Worm (Caenorhabditis elegans) whole organism, midembryonic: ENCODE measurements around the gene lsy-2.

Experiments used
- T22C8.4 ChIP-seq: fragments of 200-800 bp; sonication (Bioruptor generic); IDR thresholded peaks from 2 replicates; pipeline ENCODE4 v1.3.6; 2022; ENCODE audit warnings: missing genetic modification characterization, missing compliant biosample characterization
- flt-1 ChIP-seq: fragments of 200-800 bp; sonication (Bioruptor generic); IDR thresholded peaks from 2 replicates; pipeline ENCODE4 v1.3.6; 2022; ENCODE audit warnings: missing genetic modification characterization, missing compliant biosample characterization
- klf-2 ChIP-seq: fragments of 200-800 bp; sonication (Bioruptor generic); conservative IDR thresholded peaks from 2 replicates; pipeline ENCODE4 v1.3.6; 2022; ENCODE audit warnings: missing genetic modification reagents, missing genetic modification characterization, missing compliant biosample characterization

DNA sequence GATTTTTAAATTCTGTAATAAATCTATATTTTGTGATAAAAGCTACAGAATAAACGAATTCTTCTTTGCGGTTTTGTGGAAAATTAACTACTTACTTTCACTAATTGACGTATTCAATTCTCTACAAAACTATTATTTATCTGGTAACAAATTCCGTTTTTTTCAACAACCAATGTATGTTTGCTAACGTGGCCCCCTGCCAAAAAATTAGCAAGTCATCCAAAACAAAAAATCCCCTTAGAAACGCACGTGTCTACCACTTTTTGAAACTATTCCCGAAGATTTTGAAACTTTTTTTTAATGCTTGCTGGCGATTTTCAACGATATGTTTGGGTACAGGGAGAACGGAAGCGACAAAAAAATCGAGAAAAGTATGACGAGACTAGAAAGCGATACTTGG lies 4.5 kb upstream of the lsy-2 start, which contains the start of gene F49H12.2:
- TF ChIP-seq klf-2 (GFP tag; lab: Robert Waterston, UW) (no peak), flt-1 (no peak), T22C8.4 (GFP tag; lab: Robert Waterston, UW) (no peak)
